Fruit fly (Drosophila melanogaster): ENCODE data around the gene CG44837.
A peak's percentile ranks its signal among the peaks of the same experiment; 100 is the strongest.

The CG44837 gene

DNA sequence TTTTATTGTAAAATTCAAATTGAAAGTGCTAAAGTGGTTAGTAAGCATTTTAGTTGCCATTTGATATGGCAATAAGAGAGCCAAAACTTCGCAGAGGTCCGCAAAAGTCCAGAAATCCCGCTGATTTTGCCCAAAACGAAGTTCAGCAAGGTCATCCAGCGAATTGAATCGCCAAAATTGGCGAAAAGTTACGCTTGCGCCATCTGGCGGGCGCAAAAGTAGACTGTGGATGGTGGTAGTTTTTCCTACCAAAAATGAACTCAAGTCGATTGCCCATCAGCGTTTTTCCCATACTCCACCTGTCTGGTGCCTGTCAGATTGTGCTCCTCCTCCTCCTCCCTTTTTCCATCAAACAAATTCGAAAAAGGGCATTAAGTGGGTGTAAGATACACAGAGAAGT is 85.7 kb downstream of the CG44837 start:
- TF ChIP-seq CG17801 (GFP tag; optimal IDR thresholded peaks at IDR 0.05; ENCODE audit: partially characterized antibody) = no peak

DNA sequence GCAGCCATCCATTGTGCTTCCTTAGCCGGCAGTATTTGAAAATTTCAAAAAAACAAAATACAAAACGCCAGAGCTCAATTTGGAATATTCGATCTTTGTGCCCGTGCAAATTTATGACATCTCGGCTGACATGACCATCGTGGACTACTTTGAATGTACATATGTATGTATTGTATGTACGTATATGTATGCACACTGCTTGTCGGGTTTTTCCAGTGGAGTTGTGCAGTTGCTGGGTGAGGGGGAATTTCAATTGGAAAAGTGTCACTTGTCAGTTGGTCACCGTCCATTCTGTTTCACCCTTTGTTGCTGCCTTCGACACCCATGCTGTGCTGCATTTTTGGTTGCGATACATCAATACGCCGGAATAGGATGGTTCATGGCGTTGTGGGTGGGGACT is 91.0 kb downstream of the CG44837 start, which contains the start of gene CG12521:
Gene CG12521 (minus strand): TSS at position 101 of the 400 bp plus-strand sequence.
- no peak for TF ChIP-seq CG17801 (GFP tag; optimal IDR thresholded peaks at IDR 0.05; ENCODE audit: partially characterized antibody)

DNA sequence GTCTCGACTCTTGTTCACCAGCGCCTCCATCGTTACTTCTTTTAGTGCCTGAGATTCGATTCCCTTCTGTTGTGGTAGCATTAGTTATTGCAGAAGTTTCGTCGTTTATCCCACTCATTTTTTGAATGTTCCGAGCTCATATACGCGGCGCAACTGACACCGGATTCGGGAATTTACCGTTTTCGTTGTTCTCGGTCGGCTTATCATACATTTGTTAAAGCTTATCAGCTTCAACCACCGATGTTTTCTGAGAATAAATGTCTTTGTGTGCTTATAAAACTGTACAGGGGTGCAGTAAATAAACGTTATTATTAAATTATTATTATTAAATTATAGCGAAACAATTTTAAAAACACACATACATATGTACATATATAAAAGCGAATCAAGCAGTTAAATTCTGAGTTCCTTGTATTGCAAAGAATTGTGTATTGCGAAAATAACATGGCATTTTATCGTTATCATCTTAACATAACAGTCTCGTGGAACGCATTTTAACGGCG is 102.0 kb downstream of the CG44837 start, which contains the start of gene CG43064:
Gene CG43064 (minus strand): TSS at position 147 of the 503 bp plus-strand sequence.
- TF ChIP-seq CG17801 (GFP tag; optimal IDR thresholded peaks at IDR 0.05; ENCODE audit: partially characterized antibody) = no peak

DNA sequence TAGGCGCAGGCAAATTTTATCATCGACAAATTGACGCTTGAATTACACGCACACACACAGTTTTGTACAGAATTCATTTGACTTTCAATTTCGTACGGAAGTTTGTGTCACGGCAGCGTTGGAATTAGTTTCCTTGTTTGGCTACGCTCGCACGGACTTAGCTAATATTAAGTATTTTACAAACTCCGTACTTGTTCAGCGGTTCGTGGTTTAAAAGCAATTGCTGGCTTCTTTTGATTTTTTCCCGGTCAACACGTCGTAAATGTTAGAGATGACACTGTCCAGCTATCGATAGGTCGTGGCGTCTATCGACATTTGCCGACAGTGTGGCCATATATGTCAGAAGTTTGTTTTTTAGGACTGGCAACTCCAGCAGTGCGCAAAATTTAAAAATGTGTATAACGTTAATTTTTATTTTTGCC is 105.4 kb downstream of the CG44837 start, which contains the start of gene CycA:
Gene CycA (minus strand): TSS at position 283 of the 422 bp plus-strand sequence.
- TF ChIP-seq CG17801 (GFP tag; optimal IDR thresholded peaks at IDR 0.05; ENCODE audit: partially characterized antibody) = peak; percentile 21

DNA sequence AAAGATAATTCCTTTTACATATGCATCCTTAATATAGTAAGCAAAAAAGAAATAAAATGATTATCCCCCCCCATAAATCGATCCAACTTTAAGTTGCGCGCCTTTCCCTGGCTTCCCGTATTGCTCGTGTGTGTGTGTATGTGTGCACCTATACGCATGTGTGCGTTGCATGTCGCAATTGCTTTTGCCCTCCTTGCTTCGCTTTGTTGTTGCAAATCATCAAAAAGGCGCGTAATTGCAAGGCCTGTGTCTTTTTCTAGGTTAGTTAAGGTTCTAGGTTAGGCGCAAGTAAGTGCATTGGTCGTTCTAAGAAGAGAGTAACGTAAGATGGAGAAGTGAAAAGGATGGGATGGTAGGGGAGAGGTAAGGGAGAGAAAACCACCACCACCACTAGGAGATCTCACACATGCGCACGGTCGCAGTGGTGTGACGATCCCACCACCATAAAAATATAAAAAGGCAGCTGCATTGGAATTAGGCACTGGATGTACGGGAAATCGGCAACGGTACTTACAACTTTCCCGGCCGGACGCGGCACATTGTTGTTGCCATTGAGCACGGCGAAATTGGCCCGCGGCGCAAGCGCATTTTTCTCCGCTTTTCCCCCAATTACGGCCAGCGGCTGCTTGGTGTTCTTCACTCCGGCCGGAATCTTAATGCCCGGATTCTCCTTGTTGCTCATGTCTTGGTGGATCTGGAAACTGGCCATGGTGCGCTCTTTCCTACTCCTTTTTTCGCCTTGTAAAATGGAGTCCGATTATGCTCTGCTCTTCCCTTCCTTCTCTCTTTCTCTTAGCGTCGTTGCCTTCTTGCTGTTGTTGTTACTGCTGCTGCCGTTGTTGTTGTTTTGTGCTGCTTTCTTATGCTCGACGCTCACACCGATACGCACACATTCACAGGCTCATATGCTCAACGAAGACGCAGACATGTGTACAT is 106.0 kb downstream of the CG44837 start:
- no peak for TF ChIP-seq CG17801 (GFP tag; optimal IDR thresholded peaks at IDR 0.05; ENCODE audit: partially characterized antibody)

DNA sequence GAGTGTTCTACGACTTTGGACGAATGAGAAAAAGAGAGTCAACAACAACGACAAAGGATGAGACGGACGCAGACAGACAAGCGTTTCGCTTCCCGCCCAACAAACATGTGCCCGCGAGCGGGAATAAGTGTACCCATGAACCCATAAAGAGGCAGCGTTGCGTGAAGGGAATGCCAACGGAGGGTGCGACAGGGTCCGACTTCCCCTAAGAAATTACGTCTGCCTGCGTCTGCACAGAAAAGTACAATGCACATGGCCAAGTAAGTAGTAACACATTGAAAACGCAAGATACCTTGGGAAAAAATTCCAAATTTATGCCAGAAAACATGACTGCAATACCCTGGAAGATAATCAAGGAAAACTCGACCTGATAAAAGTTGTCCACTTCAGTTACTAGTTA is 107.5 kb downstream of the CG44837 start:
- no peak for TF ChIP-seq CG17801 (GFP tag; optimal IDR thresholded peaks at IDR 0.05; ENCODE audit: partially characterized antibody)

DNA sequence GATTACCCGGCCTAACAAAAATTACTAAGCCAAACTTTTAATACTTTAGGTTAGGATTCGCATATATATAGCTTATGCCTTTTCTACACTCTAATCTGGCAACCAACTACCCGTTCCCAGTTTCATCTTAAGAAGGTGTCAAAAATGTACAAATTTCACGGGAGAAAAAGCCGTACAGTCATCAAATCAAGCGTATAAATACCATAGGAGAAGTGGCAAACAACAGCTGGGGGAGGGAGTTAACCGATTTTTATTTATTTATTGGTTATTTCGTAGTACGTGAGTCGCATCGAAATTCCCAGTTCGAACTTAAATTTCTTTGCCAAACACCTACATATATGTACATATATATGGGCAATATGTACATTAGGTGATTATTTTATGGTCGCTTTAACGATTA is 109.9 kb downstream of the CG44837 start, which contains the start of gene CG7264:
Gene CG7264 (plus strand): TSS at position 301 of the 400 bp plus-strand sequence.
- TF ChIP-seq CG17801 (GFP tag; optimal IDR thresholded peaks at IDR 0.05; ENCODE audit: partially characterized antibody) = no peak

DNA sequence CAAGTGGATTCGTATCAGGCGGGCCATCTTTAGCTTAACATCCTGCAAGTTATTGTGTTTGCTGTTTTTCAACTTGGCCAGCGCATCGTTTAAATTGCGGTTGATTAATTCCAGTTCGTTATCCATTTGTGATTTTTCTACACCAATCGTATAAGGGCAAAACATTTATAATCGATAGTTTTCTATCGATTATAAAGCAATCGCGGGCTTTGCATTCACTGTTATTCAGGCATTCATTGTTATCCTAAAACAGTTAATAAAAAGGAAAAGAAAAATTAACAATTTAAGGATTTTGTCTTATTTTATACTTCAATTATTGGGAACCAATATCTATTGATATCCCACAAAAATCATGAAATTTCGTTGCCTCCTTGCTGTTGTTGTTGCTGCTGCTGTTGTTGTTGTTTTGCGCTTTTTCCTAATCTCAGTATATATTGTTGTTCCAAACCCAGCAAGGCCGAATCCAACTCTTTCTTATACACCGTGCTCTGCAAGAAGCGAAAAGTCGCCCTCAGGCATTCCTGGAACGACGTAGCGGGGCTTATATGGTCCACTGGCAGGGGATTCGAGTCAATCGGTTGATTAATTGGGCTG is 113.0 kb downstream of the CG44837 start, which contains the start of gene CG32095:
Gene CG32095 (minus strand): TSS at position 173 of the 594 bp plus-strand sequence.
- no peak for TF ChIP-seq CG17801 (GFP tag; optimal IDR thresholded peaks at IDR 0.05; ENCODE audit: partially characterized antibody)

DNA sequence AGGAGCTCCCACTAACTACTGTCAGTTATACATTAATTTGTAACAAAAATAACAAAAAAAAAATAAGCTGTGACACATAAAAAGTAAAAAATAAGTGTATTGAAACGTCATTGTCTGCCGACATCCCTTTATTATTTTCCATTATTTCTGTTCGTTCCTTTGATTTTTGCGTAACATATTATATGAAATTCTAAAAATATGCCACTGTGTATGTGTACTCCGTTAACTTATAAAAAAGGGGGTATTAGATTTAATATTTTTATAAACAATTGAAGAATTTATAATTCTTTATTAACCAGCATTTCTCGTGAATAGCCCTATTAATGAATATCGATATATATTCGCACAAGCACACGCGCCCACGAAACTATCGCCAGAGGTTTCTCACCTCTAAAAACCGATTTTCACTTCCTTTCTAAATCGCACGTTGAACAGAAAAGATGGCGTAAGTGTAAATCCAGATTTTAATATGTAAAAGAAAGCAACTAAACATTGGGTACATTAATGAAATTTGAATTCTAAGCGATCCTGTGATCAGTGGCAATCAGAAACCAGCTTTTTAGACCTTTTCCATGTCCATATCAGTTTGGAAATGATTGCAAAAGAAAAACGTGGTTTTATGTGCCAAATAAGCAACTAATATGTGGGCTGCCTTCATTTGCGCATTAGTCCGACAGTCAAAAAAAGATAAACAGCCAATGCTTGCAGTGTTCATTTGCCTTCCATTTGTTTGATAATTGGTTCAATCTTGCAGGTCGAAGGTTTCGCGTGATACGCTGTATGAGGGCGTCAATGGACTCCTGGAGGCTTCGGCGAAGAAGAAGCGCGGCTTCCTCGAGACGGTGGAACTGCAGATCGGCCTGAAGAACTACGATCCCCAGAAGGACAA is 116.0 kb downstream of the CG44837 start, which contains the start of gene RpL10Ab:
Gene RpL10Ab (plus strand): TSS at position 406 of the 889 bp plus-strand sequence.
- TF ChIP-seq CG17801 (GFP tag; optimal IDR thresholded peaks at IDR 0.05; ENCODE audit: partially characterized antibody) = peak; percentile 37

DNA sequence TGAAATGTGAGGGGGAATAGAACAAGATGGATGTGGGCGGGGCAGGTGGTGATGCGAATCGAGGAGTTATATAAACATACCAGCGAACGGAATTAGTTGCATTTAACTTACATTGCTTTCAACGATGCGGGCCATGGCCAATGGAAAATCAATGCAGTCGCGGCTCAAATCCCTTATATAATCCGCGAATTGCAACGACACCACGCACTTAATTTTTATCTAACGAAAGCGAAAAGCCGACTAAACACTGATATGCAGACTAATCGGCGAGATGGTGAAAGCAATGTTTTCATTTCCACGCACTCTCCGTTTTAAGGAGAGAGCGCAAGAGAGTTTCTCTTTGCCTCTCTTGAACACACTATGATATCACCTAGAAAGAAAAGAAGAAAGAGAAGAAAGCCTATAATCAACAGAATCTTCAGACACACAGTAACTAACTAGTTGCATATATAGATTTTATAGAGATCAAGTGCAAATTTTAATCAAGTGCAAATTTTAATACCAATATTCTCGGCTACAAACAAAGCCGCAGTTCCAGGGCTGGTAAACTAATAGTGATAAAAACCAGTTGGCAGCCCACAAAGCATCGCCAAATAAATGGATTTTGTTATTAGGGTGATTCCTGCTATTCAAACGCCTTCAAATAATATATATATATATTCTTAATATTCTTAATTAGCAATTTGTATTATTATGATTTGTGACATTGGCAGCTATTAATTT is 116.8 kb downstream of the CG44837 start, which contains the start of the genes CG11597 and CG5946:
Gene CG11597 (minus strand): TSS at position 553 of the 723 bp plus-strand sequence.
Gene CG5946 (minus strand): TSS at position 553 of the 723 bp plus-strand sequence.
- TF ChIP-seq CG17801 (GFP tag; optimal IDR thresholded peaks at IDR 0.05; ENCODE audit: partially characterized antibody) = no peak

DNA sequence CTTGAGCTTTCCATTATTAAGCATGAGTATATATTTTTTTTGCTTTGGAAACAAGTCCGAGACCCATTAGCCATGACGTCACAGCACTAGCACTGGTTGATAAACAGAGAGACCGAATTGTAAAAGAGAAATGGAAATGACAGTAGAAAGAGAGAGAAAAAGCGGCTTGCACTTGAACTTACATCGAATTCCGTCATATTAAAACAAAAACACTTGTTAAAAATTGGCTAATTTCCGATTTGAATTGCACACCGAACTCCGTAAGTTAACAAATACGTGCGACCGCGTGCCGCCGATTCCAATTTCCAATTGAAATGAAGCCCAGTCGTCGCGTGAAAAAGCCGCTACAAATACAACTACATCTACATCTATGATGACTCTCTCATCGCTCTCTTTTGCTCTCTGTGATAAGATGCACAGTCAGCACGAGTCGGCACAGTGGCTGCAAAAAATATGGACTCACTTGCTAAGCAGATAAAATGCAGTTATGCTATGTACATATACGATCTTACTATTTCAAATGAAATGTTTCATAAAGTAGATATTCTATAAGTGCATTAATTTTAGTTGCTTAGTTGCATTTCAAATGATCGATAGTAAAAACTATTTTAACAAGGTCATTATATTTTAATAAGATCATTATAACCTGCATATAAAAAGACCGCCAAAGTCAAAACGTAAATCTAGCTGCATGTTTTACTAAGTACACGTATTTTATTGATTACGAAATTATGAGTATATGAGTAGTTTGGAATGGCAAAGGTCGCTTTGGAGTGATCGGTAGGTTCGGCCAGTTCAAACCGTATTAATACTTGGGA is 118.8 kb downstream of the CG44837 start:
- peak; percentile 70 for TF ChIP-seq CG17801 (GFP tag; optimal IDR thresholded peaks at IDR 0.05; ENCODE audit: partially characterized antibody)

DNA sequence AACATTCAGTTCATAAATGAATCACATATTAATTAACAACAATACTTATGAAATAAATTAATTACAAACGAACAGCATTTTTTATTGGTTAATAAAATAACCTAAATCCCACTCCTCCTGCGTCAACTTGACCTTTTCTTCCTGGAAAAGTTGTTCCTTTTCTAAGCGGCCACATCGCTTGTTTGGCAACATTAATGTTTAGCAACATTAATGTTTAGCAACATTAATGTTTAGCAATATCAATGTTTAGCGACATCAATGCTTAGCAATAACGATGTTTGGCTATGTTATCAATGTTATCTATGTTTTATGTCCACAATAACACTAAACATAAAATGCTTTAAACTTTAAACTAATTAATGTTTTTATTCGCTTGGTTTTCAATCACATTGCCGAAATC is 122.0 kb downstream of the CG44837 start:
- TF ChIP-seq CG17801 (GFP tag; optimal IDR thresholded peaks at IDR 0.05; ENCODE audit: partially characterized antibody) = no peak

Measured in ovary, adult (tissue).